Fruit fly (Drosophila melanogaster): ENCODE results near the gene oc.

dm6 chrX:8661162-8661807 is 10.8 kb upstream of the oc start:
- no peak for TF ChIP-seq CG10348 (GFP tag; IDR thresholded peaks at IDR 0.05)
- no peak for TF ChIP-seq CG8159 (tag; optimal IDR thresholded peaks at IDR 0.05)
- TF ChIP-seq EcR (GFP tag; optimal IDR thresholded peaks at IDR 0.05), result no peak
- TF ChIP-seq CG17806 (tag; optimal IDR thresholded peaks at IDR 0.05), result no peak
- TF ChIP-seq Ets98B (GFP tag; IDR thresholded peaks at IDR 0.05), result no peak
- no peak for TF ChIP-seq CG12605 (GFP tag; IDR thresholded peaks at IDR 0.05)
- no peak for TF ChIP-seq CG32121 (GFP tag; IDR thresholded peaks at IDR 0.05)
